Fruit fly (Drosophila melanogaster) whole organism, prepupa: ENCODE measurements around the gene mRpS33.

ENCODE experiments used
- Blimp-1 ChIP-seq: fragments of 200-800 bp; sonication (Bioruptor generic); optimal IDR thresholded peaks from 3 replicates; lab custom pipeline; 2017; ENCODE audit warnings: missing biosample characterization, missing genetic modification characterization, mild to moderate bottlenecking, moderate library complexity, missing genetic modification reagents
- CG10669 ChIP-seq: fragments of 200-800 bp; sonication (Bioruptor generic); optimal IDR thresholded peaks from 3 replicates; lab custom pipeline; 2018; ENCODE audit warnings: missing biosample characterization, mild to moderate bottlenecking, missing genetic modification characterization, moderate library complexity
- CG11294 ChIP-seq: fragments of 200-800 bp; sonication (Bioruptor generic); IDR thresholded peaks from 2 replicates; pipeline ENCODE4 v1.3.6; 2022; ENCODE audit warnings: missing biosample characterization, missing genetic modification characterization
- CG15336 ChIP-seq: fragments of 200-800 bp; sonication (Bioruptor generic); IDR thresholded peaks from 2 replicates; pipeline ENCODE4 v1.3.6; 2022; ENCODE audit warnings: missing biosample characterization, missing genetic modification characterization
- CG1621 ChIP-seq: fragments of 200-800 bp; sonication (Bioruptor generic); optimal IDR thresholded peaks from 3 replicates; lab custom pipeline; 2018; ENCODE audit warnings: missing biosample characterization, mild to moderate bottlenecking, missing genetic modification characterization
- CG16779 ChIP-seq: fragments of 200-800 bp; sonication (Bioruptor generic); optimal IDR thresholded peaks from 3 replicates; lab custom pipeline; 2017; ENCODE audit warnings: missing biosample characterization, mild to moderate bottlenecking, missing genetic modification characterization
- CG3032 ChIP-seq: fragments of 200-800 bp; optimal IDR thresholded peaks from 2 replicates; lab custom pipeline; 2019; ENCODE audit warnings: missing biosample characterization, mild to moderate bottlenecking, missing genetic modification characterization, moderate library complexity
- CG34406 ChIP-seq: fragments of 200-800 bp; sonication (Bioruptor generic); optimal IDR thresholded peaks from 3 replicates; lab custom pipeline; 2016; ENCODE audit warnings: missing biosample characterization, missing genetic modification characterization
- CG3919 ChIP-seq: fragments of 200-800 bp; sonication (Bioruptor generic); optimal IDR thresholded peaks from 3 replicates; lab custom pipeline; 2016; ENCODE audit warnings: missing biosample characterization, missing genetic modification characterization
- CG6163 ChIP-seq: fragments of 200-800 bp; sonication (Bioruptor generic); IDR thresholded peaks from 3 replicates; pipeline ENCODE4 v1.3.6; 2022; ENCODE audit warnings: missing biosample characterization, missing genetic modification characterization
- CG6276 ChIP-seq: fragments of 200-800 bp; sonication (Bioruptor generic); optimal IDR thresholded peaks from 2 replicates; lab custom pipeline; 2017; ENCODE audit warnings: missing biosample characterization, mild to moderate bottlenecking, missing genetic modification characterization
- CG6792 ChIP-seq: fragments of 200-800 bp; sonication (Bioruptor generic); optimal IDR thresholded peaks from 3 replicates; lab custom pipeline; 2016; ENCODE audit warnings: missing biosample characterization, missing genetic modification characterization
- CG6808 ChIP-seq: fragments of 200-800 bp; sonication (Bioruptor generic); optimal IDR thresholded peaks from 3 replicates; lab custom pipeline; 2017; ENCODE audit warnings: missing biosample characterization, missing genetic modification characterization, mild to moderate bottlenecking, moderate library complexity, missing genetic modification reagents
- CG6854 ChIP-seq: fragments of 200-800 bp; sonication (Bioruptor generic); optimal IDR thresholded peaks from 2 replicates; lab custom pipeline; 2017; ENCODE audit warnings: missing biosample characterization, mild to moderate bottlenecking, missing genetic modification characterization
- CG7368 ChIP-seq: fragments of 200-800 bp; sonication (Bioruptor generic); optimal IDR thresholded peaks from 3 replicates; lab custom pipeline; 2016; ENCODE audit warnings: missing biosample characterization, missing genetic modification characterization
- CG8632 ChIP-seq: fragments of 200-800 bp; sonication (Bioruptor generic); optimal IDR thresholded peaks from 3 replicates; lab custom pipeline; 2016; ENCODE audit warnings: missing biosample characterization, missing genetic modification characterization
- CG9139 ChIP-seq: fragments of 200-800 bp; sonication (Bioruptor generic); optimal IDR thresholded peaks from 3 replicates; lab custom pipeline; 2017; ENCODE audit warnings: missing biosample characterization, mild to moderate bottlenecking, missing genetic modification characterization
- Eip78C ChIP-seq: fragments of 200-800 bp; sonication (Bioruptor generic); peaks from one replicate; lab custom pipeline; 2016; ENCODE audit warnings: missing biosample characterization, missing genetic modification characterization
- Eip93F ChIP-seq: fragments of 200-800 bp; sonication (Bioruptor generic); optimal IDR thresholded peaks from 2 replicates; lab custom pipeline; 2016; ENCODE audit warnings: missing biosample characterization, mild to moderate bottlenecking, missing genetic modification characterization
- Ets96B ChIP-seq: fragments of 200-800 bp; optimal IDR thresholded peaks from 2 replicates; lab custom pipeline; 2019; ENCODE audit warnings: missing biosample characterization, mild to moderate bottlenecking, missing genetic modification characterization, moderate library complexity
- Gug ChIP-seq: fragments of 200-800 bp; sonication (Bioruptor generic); IDR thresholded peaks from 2 replicates; pipeline ENCODE4 v1.3.6; 2022; ENCODE audit warnings: missing biosample characterization, missing genetic modification characterization
- Hr38 ChIP-seq: sonication (Bioruptor generic); optimal IDR thresholded peaks from 2 replicates; lab custom pipeline; 2016; ENCODE audit warnings: missing biosample characterization, missing genetic modification characterization
- Hr39 ChIP-seq: fragments of 200-800 bp; sonication (Bioruptor generic); optimal IDR thresholded peaks from 2 replicates; lab custom pipeline; 2016; ENCODE audit warnings: missing biosample characterization, missing genetic modification characterization
- Sox14 ChIP-seq: fragments of 200-800 bp; sonication (Bioruptor generic); optimal IDR thresholded peaks from 3 replicates; lab custom pipeline; 2016; ENCODE audit warnings: missing biosample characterization, missing genetic modification characterization
- achi ChIP-seq: fragments of 200-800 bp; sonication (Bioruptor generic); optimal IDR thresholded peaks from 3 replicates; lab custom pipeline; 2016; ENCODE audit warnings: missing biosample characterization, missing genetic modification characterization
- acj6 ChIP-seq: fragments of 200-800 bp; sonication (Bioruptor generic); optimal IDR thresholded peaks from 3 replicates; lab custom pipeline; 2016; ENCODE audit warnings: missing biosample characterization, missing genetic modification characterization
- cyc ChIP-seq: fragments of 200-800 bp; sonication (Bioruptor generic); optimal IDR thresholded peaks from 3 replicates; lab custom pipeline; 2016; ENCODE audit warnings: missing biosample characterization, missing genetic modification characterization
- dac ChIP-seq: fragments of 200-800 bp; sonication (Bioruptor generic); optimal IDR thresholded peaks from 2 replicates; lab custom pipeline; 2017; ENCODE audit warnings: missing biosample characterization, mild to moderate bottlenecking, missing genetic modification characterization
- dsx ChIP-seq: fragments of 200-800 bp; optimal IDR thresholded peaks from 3 replicates; lab custom pipeline; 2019; ENCODE audit warnings: missing biosample characterization, mild to moderate bottlenecking, missing genetic modification characterization, moderate library complexity; ENCODE audit not compliant: poor library complexity, severe bottlenecking
- eg ChIP-seq: fragments of 200-800 bp; sonication (Bioruptor generic); IDR thresholded peaks from 3 replicates; pipeline ENCODE4 v1.3.6; 2022; ENCODE audit warnings: missing biosample characterization, missing genetic modification characterization
- esn ChIP-seq: fragments of 200-800 bp; sonication (Bioruptor generic); optimal IDR thresholded peaks from 2 replicates; lab custom pipeline; 2016; ENCODE audit warnings: missing biosample characterization, mild to moderate bottlenecking, missing genetic modification characterization, moderate library complexity
- fd59A ChIP-seq: fragments of 200-800 bp; sonication (Bioruptor generic); optimal IDR thresholded peaks from 2 replicates; lab custom pipeline; 2017; ENCODE audit warnings: missing biosample characterization, mild to moderate bottlenecking, missing genetic modification characterization, missing genetic modification reagents
- salr ChIP-seq, 2 experiments: fragments of 200-800 bp; sonication (Bioruptor generic); optimal IDR thresholded peaks; 3 replicates each; lab custom pipeline; 2016 to 2018; ENCODE audit warnings: missing biosample characterization in 2 of 2, missing genetic modification characterization in 2 of 2, mild to moderate bottlenecking in 1 of 2
- ss ChIP-seq, 2 experiments: fragments of 200-800 bp; sonication (Bioruptor generic); optimal IDR thresholded peaks; 2 replicates in 1 of 2; 3 replicates in 1 of 2; lab custom pipeline; 2017 to 2018; ENCODE audit warnings: mild to moderate bottlenecking in 2 of 2, missing biosample characterization in 2 of 2, missing genetic modification characterization in 2 of 2, moderate library complexity in 1 of 2
- topi ChIP-seq: fragments of 200-800 bp; sonication (Bioruptor generic); optimal IDR thresholded peaks from 3 replicates; lab custom pipeline; 2016; ENCODE audit warnings: missing biosample characterization, missing genetic modification characterization
- vri ChIP-seq: fragments of 200-800 bp; sonication (Bioruptor generic); optimal IDR thresholded peaks from 3 replicates; lab custom pipeline; 2016; ENCODE audit warnings: missing biosample characterization, mild to moderate bottlenecking, missing genetic modification characterization

Gene mRpS33

DNA sequence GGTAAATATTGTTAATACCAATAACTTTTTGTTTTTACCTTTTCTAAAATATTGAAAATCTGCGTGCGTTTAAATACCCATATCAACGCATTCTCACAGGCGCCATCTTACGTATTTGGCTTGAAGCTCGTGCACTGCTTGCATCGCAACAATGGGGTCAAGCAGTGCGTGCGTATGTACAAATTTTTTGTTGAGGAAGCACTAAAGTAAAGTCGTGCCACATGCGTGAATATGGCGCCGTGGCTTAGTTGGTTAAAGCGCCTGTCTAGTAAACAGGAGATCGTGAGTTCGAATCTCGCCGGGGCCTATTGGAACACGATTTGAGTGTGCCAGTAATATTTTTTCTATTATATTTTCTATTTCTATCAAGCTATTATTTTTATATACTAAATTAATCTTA is 4.7 kb downstream of the mRpS33 start (continued):
- TF ChIP-seq Eip93F (GFP tag; lab: Kevin White, UChicago), result no peak
- TF ChIP-seq CG6163 (GFP tag; lab: Robert Waterston, UW), result no peak
- no peak for TF ChIP-seq CG7368 (GFP tag; lab: Kevin White, UChicago)
- TF ChIP-seq CG15336 (GFP tag; lab: Robert Waterston, UW), result 0 out of 2 replicates have a peak, but pooled peaks have one; percentile 12
- no peak for TF ChIP-seq vri (GFP tag; lab: Kevin White, UChicago)

dm6 chr3R:16430381-16430780 is 6.0 kb downstream of the mRpS33 start, which contains the start of gene CG31279:
CG31279 (plus strand) TSS chr3R:16430681.
- no peak for TF ChIP-seq esn
- no peak for TF ChIP-seq Gug
- TF ChIP-seq Eip78C (GFP tag; lab: Kevin White, UChicago), result no peak
- no peak for TF ChIP-seq Eip93F (GFP tag; lab: Kevin White, UChicago)
- TF ChIP-seq dsx (GFP tag; lab: Kevin White, UChicago), result no peak
- no peak for TF ChIP-seq CG6276 (GFP tag; lab: Kevin White, UChicago)
- no peak for TF ChIP-seq Hr39 (GFP tag; lab: Kevin White, UChicago)
- TF ChIP-seq Sox14 (GFP tag; lab: Kevin White, UChicago), result no peak

DNA sequence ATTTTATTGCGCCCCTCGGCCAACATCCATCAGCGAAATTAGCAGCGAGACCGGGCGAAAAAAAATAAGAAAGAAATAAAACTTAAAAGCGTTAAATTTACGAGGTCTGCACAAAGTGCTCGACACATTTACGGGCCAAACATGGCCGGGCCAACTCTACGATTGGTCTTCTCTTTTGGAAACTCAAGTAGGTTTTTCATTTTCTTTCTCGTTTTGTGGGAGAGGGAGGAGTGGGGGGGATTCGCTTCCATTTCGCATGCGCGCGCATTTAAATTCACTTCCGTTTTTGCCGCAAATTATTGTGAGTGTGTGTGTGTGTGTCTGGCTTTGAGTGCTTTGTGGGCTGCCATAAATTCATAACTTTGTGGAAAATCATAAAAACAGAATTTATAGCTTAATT is 8.9 kb downstream of the mRpS33 start:
- TF ChIP-seq acj6 (no peak), Blimp-1 (GFP tag; lab: Kevin White, UChicago) (no peak), CG15336 (GFP tag; lab: Robert Waterston, UW) (no peak), CG8632 (GFP tag; lab: Kevin White, UChicago) (no peak), CG6276 (GFP tag; lab: Kevin White, UChicago) (no peak), CG6163 (GFP tag; lab: Robert Waterston, UW) (no peak), CG3919 (GFP tag; lab: Kevin White, UChicago) (no peak), CG1621 (tag; lab: Kevin White, UChicago) (no peak), CG11294 (no peak), topi (GFP tag; lab: Kevin White, UChicago) (no peak), CG6792 (GFP tag; lab: Kevin White, UChicago) (no peak), esn (no peak), Ets96B (no peak), fd59A (GFP tag; lab: Kevin White, UChicago) (no peak), Hr38 (GFP tag; lab: Kevin White, UChicago) (no peak), cyc (GFP tag; lab: Kevin White, UChicago) (no peak), CG9139 (GFP tag; lab: Kevin White, UChicago) (no peak), dac (GFP tag; lab: Kevin White, UChicago) (no peak), Eip78C (GFP tag; lab: Kevin White, UChicago) (no peak)
- TF ChIP-seq, all 60 proteins: peak for 0

- TF ChIP-seq CG1621 (tag; lab: Kevin White, UChicago) (peak; percentile 19), CG6854 (GFP tag; lab: Kevin White, UChicago) (peak; percentile 24), salr (GFP tag; optimal IDR thresholded peaks at IDR 0.05; lab: Kevin White, UChicago) (no peak), CG6276 (GFP tag; lab: Kevin White, UChicago) (no peak), CG3032 (tag; lab: Kevin White, UChicago) (peak; percentile 18), achi (GFP tag; lab: Kevin White, UChicago) (peak; percentile 6), eg (GFP tag; lab: Robert Waterston, UW) (0 out of 3 replicates have a peak, but pooled peaks have one; percentile 34), CG7368 (GFP tag; lab: Kevin White, UChicago) (peak; percentile 5), CG34406 (GFP tag; lab: Kevin White, UChicago) (no peak), CG6163 (GFP tag; lab: Robert Waterston, UW) (peak; percentile 64; the same call in 2 of the 3 replicates), CG16779 (tag; lab: Kevin White, UChicago) (no peak), Hr38 (GFP tag; lab: Kevin White, UChicago) (no peak), ss (GFP tag; optimal IDR thresholded peaks at IDR 0.05; lab: Kevin White, UChicago) (peak; percentile 75 to 82), CG6808 (GFP tag; lab: Kevin White, UChicago) (peak; percentile 39), CG10669 (GFP tag; lab: Kevin White, UChicago) (peak; percentile 21)
Measured at dm6 chr3R:16423323-16423722, 13.1 kb downstream of the mRpS33 start.
